Worm (Caenorhabditis elegans) whole organism, mixed stage, embryonic: ENCODE results near the gene Y54G11A.2.

Source experiments
- blmp-1 ChIP-seq: fragments of 150-350 bp; optimal IDR thresholded peaks from 2 replicates; lab custom pipeline; 2014; ENCODE audit warnings: missing biosample characterization, missing genetic modification characterization
- ceh-43 ChIP-seq: fragments of 200-800 bp; sonication (Bioruptor generic); optimal IDR thresholded peaks from 2 replicates; lab custom pipeline; 2018; ENCODE audit warnings: mild to moderate bottlenecking, missing genetic modification characterization, moderate library complexity, missing compliant biosample characterization
- ceh-83 ChIP-seq: fragments of 200-800 bp; sonication (Bioruptor generic); optimal IDR thresholded peaks from 2 replicates; lab custom pipeline; 2018; ENCODE audit warnings: mild to moderate bottlenecking, missing genetic modification characterization, missing compliant biosample characterization
- elt-3 ChIP-seq: fragments of 150-350 bp; optimal IDR thresholded peaks from 2 replicates; lab custom pipeline; 2014; ENCODE audit warnings: missing biosample characterization, missing genetic modification characterization
- lsy-2 ChIP-seq: fragments of 150-350 bp; optimal IDR thresholded peaks from 2 replicates; lab custom pipeline; 2014; ENCODE audit warnings: missing biosample characterization, missing genetic modification characterization
- mep-1 ChIP-seq: fragments of 150-350 bp; optimal IDR thresholded peaks from 2 replicates; lab custom pipeline; 2017; ENCODE audit warnings: missing biosample characterization, missing genetic modification reagents, missing genetic modification characterization, inconsistent platforms
- nhr-28 ChIP-seq: fragments of 150-350 bp; optimal IDR thresholded peaks from 2 replicates; lab custom pipeline; 2014; ENCODE audit warnings: missing biosample characterization, missing genetic modification characterization

DNA sequence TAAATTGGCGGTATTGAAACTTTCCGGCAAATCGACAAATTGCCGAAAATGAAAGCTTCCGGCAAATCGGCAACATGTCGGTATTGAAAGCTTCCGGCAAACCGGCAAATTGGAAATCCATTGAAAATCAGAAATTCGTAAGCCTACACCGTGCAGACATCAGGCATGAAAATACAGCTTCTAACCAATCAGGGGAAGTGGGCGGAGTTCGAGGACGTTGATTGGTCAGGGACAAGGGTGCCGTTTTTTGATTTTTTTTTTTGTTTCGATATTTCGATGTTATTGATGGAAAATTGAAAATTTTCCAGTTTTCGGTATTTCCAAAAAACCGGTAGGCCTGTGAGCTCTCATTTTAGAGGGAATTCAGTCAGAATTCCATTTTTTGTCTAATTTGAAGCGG lies 17.7 kb downstream of the Y54G11A.2 start:
- TF ChIP-seq ceh-83 (GFP tag; lab: Kevin White, UChicago), result no peak
- no peak for TF ChIP-seq blmp-1 (tag; lab: Kevin White, UChicago)
- TF ChIP-seq mep-1 (tag; lab: Kevin White, UChicago), result no peak
- no peak for TF ChIP-seq nhr-28 (tag; lab: Kevin White, UChicago)
- no peak for TF ChIP-seq ceh-43 (GFP tag; lab: Kevin White, UChicago)
- TF ChIP-seq elt-3 (tag; lab: Kevin White, UChicago), result no peak
- TF ChIP-seq lsy-2, result no peak
